Fruit fly (Drosophila melanogaster): ENCODE measurements around the gene CG13856.

The CG13856 gene

dm6 chr3R:22368077-22368776 is 34.2 kb upstream of the CG13856 start (continued):
- TF ChIP-seq CG14014 (GFP tag; IDR thresholded peaks at IDR 0.05), result no peak
- TF ChIP-seq ind (GFP tag; optimal IDR thresholded peaks at IDR 0.05), result no peak
- peak; percentile 25 for TF ChIP-seq CG14710 (tag; optimal IDR thresholded peaks at IDR 0.05)
- peak; percentile 65; the same call in 1 of the 2 replicates for TF ChIP-seq tna (GFP tag; IDR thresholded peaks at IDR 0.05; ENCODE audit: partially characterized antibody)
- TF ChIP-seq psq (GFP tag; optimal IDR thresholded peaks at IDR 0.05), result no peak
- no peak for TF ChIP-seq Rfx (GFP tag; IDR thresholded peaks at IDR 0.05)
- TF ChIP-seq CG13287 (GFP tag; IDR thresholded peaks at IDR 0.05; ENCODE audit: partially characterized antibody), result peak; percentile 69
- TF ChIP-seq Dll (GFP tag; IDR thresholded peaks at IDR 0.05; ENCODE audit: partially characterized antibody), result peak; percentile 75
- peak; percentile 11 for TF ChIP-seq cg (GFP tag; optimal IDR thresholded peaks at IDR 0.05)

dm6 chr3R:22368777-22369214 is 33.7 kb upstream of the CG13856 start:
- TF ChIP-seq fd96Cb (tag; optimal IDR thresholded peaks at IDR 0.05) (peak; percentile 41), CG17385 (GFP tag; optimal IDR thresholded peaks at IDR 0.05) (peak; percentile 58), chinmo (GFP tag; IDR thresholded peaks at IDR 0.05; ENCODE audit: partially characterized antibody) (no peak), GATAe (GFP tag; conservative IDR thresholded peaks at IDR 0.05) (peak; percentile 13; the same call in 1 of the 2 replicates), CG11723 (GFP tag; optimal IDR thresholded peaks at IDR 0.05) (no peak), hth (optimal IDR thresholded peaks at IDR 0.05) (no peak), psq (GFP tag; optimal IDR thresholded peaks at IDR 0.05) (no peak), CG10267 (tag; optimal IDR thresholded peaks at IDR 0.05) (peak; percentile 43), Atf6 (GFP tag; IDR thresholded peaks at IDR 0.05) (peak; percentile 91), CG12659 (GFP tag; optimal IDR thresholded peaks at IDR 0.05) (peak; percentile 59), Gsc (GFP tag; IDR thresholded peaks at IDR 0.05) (no peak), wor (GFP tag; IDR thresholded peaks at IDR 0.05) (peak; percentile 51), odd (GFP tag; optimal IDR thresholded peaks at IDR 0.05) (peak; percentile 49), CG31441 (GFP tag; IDR thresholded peaks at IDR 0.05) (no peak; the same call in 1 of the 2 replicates), CG30403 (GFP tag; optimal IDR thresholded peaks at IDR 0.05) (peak; percentile 75), h (optimal IDR thresholded peaks at IDR 0.05) (no peak), CG6254 (GFP tag; optimal IDR thresholded peaks at IDR 0.05) (peak; percentile 27), Max (GFP tag; optimal IDR thresholded peaks at IDR 0.05) (no peak), CG16863 (GFP tag; optimal IDR thresholded peaks at IDR 0.05) (no peak), ranshi (GFP tag; IDR thresholded peaks at IDR 0.05) (peak; percentile 81; the same call in 1 of the 2 replicates), emc (GFP tag; optimal IDR thresholded peaks at IDR 0.05) (no peak), kah (GFP tag; optimal IDR thresholded peaks at IDR 0.05) (no peak), slp2 (GFP tag; optimal IDR thresholded peaks at IDR 0.05) (no peak), da (GFP tag; optimal IDR thresholded peaks at IDR 0.05) (no peak), scrt (GFP tag; optimal IDR thresholded peaks at IDR 0.05) (peak; percentile 96), sc (optimal IDR thresholded peaks at IDR 0.05) (no peak), sc (GFP tag; optimal IDR thresholded peaks at IDR 0.05) (peak; percentile 17), CG6683 (GFP tag; optimal IDR thresholded peaks at IDR 0.05) (peak; percentile 39), Vsx1 (GFP tag; optimal IDR thresholded peaks at IDR 0.05) (no peak), Kr (GFP tag; optimal IDR thresholded peaks at IDR 0.05) (no peak), CG2116 (GFP tag; optimal IDR thresholded peaks at IDR 0.05) (peak; percentile 14), mld (GFP tag; IDR thresholded peaks at IDR 0.05; ENCODE audit: partially characterized antibody) (no peak), pum (GFP tag; optimal IDR thresholded peaks at IDR 0.05) (no peak), Hand (GFP tag; optimal IDR thresholded peaks at IDR 0.05) (peak; percentile 29), CG11504 (tag; optimal IDR thresholded peaks at IDR 0.05) (peak; percentile 68), CG4707 (GFP tag; optimal IDR thresholded peaks at IDR 0.05) (no peak), Bdp1 (GFP tag; optimal IDR thresholded peaks at IDR 0.05) (peak; percentile 3), Dek (tag; optimal IDR thresholded peaks at IDR 0.05) (peak; percentile 49), fd102C (GFP tag; optimal IDR thresholded peaks at IDR 0.05) (no peak), dpn (GFP tag; optimal IDR thresholded peaks at IDR 0.05) (peak; percentile 47 to 78)
